Fruit fly (Drosophila melanogaster) Kc167 (cell line): ENCODE measurements around the gene Gss1.

Experiments used
- Myc ChIP-seq: fragments of >200 bp; optimal IDR thresholded peaks from 2 replicates; lab custom pipeline; 2017; ENCODE audit warnings: missing external identifiers
- psq ChIP-seq: fragments of >200 bp; optimal IDR thresholded peaks from 2 replicates; lab custom pipeline; 2017; ENCODE audit warnings: missing external identifiers
- ttk ChIP-seq: sonication (Bioruptor generic); optimal IDR thresholded peaks from 2 replicates; lab custom pipeline; 2017; ENCODE audit warnings: missing external identifiers

DNA sequence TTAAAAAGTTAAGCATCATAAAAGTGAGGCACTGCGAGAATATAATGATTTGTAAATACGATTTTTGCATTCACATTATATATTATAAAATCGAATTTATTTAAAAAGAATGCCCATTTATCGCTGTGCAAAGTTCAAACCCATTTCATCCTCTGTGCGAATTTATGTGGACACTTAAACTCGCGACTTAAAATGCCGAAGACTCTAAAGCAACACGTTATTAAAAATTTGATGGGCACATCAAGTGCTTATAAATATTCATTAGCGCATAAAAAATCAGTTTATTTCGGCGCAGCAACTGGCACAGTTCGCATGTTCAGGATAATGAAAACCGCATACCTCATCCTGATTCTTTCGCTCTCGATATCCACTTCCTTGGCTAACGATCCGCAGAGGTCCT is 1.5 kb upstream of the Gss1 start, which contains the start of gene CG6788:
- TF ChIP-seq psq (lab: Kevin White, UChicago), result no peak
- TF ChIP-seq ttk, result no peak
- no peak for TF ChIP-seq Myc (lab: Kevin White, UChicago)
